Worm (Caenorhabditis elegans): ENCODE results near the gene acbp-7.

acbp-7 gene

DNA sequence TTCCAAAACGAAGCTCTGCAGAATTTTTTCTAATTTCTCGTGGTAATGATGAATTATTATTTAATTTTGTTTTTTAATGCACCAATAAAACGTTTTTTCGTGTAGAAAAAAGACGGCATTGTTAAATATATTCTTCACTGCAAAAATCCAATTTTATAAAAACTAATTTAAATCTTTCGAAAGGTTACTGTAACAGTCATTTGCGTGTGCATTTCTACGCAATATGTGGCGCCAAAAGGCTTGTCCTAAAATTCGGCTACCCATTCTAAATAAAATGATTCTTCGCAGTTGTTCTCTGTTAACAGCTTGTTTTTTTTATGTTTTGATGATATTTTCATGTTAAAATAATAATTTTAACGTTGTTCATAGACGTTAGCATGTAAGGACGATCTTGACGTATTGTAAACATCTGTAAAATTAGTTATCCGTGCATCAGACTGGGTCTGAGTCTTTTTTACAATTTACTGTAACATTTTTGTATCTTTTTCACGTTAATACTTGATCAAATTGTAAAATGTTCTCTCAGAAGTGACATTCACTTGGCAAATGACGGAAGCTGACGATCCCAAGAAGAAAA, 44.9 kb upstream of the acbp-7 start, which contains the start of gene mip-1 (continued):
- TF ChIP-seq F22D6.2 (tag; optimal IDR thresholded peaks at IDR 0.05) (no peak), hsf-1 (GFP tag; IDR thresholded peaks at IDR 0.05) (no peak), aptf-3 (GFP tag; IDR thresholded peaks at IDR 0.05) (no peak), B0336.3 (GFP tag; IDR thresholded peaks at IDR 0.05) (no peak), ceh-100 (GFP tag; IDR thresholded peaks at IDR 0.05) (no peak), C17E4.6 (GFP tag; IDR thresholded peaks at IDR 0.05) (no peak), nhr-179 (tag; optimal IDR thresholded peaks at IDR 0.05) (no peak), bed-2 (GFP tag; IDR thresholded peaks at IDR 0.05) (no peak), athp-1 (tag; optimal IDR thresholded peaks at IDR 0.05) (no peak), B0261.1 (tag; optimal IDR thresholded peaks at IDR 0.05) (no peak), hlh-12 (tag; optimal IDR thresholded peaks at IDR 0.05) (no peak), let-526 (GFP tag; IDR thresholded peaks at IDR 0.05) (no peak), madf-10 (tag; optimal IDR thresholded peaks at IDR 0.05) (no peak), lag-1 (GFP tag; IDR thresholded peaks at IDR 0.05) (no peak), atf-7 (tag; optimal IDR thresholded peaks at IDR 0.05) (no peak), B0019.2 (GFP tag; conservative IDR thresholded peaks at IDR 0.05) (no peak), ztf-28 (GFP tag; IDR thresholded peaks at IDR 0.05) (no peak), F57C9.4 (tag; optimal IDR thresholded peaks at IDR 0.05) (no peak), egl-18 (GFP tag; IDR thresholded peaks at IDR 0.05) (no peak), ztf-6 (GFP tag; IDR thresholded peaks at IDR 0.05) (no peak), sea-2 (GFP tag; IDR thresholded peaks at IDR 0.05) (no peak), lin-54 (GFP tag; optimal IDR thresholded peaks at IDR 0.05) (peak; percentile 84), hmg-20 (GFP tag; IDR thresholded peaks at IDR 0.05) (no peak), pha-4 (tag; optimal IDR thresholded peaks at IDR 0.05) (no peak), T07F8.4 (tag; optimal IDR thresholded peaks at IDR 0.05) (no peak), snpc-3.4 (tag; optimal IDR thresholded peaks at IDR 0.05) (peak; percentile 65), nhr-27 (tag; optimal IDR thresholded peaks at IDR 0.05) (no peak), F52B5.7 (tag; optimal IDR thresholded peaks at IDR 0.05) (no peak), snpc-1.3 (tag; optimal IDR thresholded peaks at IDR 0.05; ENCODE audit: insufficient read depth) (peak; percentile 19), sdz-38 (tag; optimal IDR thresholded peaks at IDR 0.05) (no peak), lin-40 (tag; optimal IDR thresholded peaks at IDR 0.05) (no peak), egrh-3 (GFP tag; IDR thresholded peaks at IDR 0.05) (no peak), ztf-18 (tag; optimal IDR thresholded peaks at IDR 0.05) (peak; percentile 10), ceh-58 (GFP tag; IDR thresholded peaks at IDR 0.05) (no peak), K12H6.12 (tag; optimal IDR thresholded peaks at IDR 0.05) (no peak), Y79H2A.3 (GFP tag; conservative IDR thresholded peaks at IDR 0.05) (no peak), madf-8 (GFP tag; conservative IDR thresholded peaks at IDR 0.05) (peak; percentile 73), repo-1 (tag; optimal IDR thresholded peaks at IDR 0.05) (no peak), snpc-4 (GFP tag; optimal IDR thresholded peaks at IDR 0.05) (no peak), snpc-4 (tag; optimal IDR thresholded peaks at IDR 0.05) (no peak), snpc-1.1 (tag; optimal IDR thresholded peaks at IDR 0.05; ENCODE audit: insufficient read depth) (no peak), mcd-1 (GFP tag; IDR thresholded peaks at IDR 0.05) (no peak), nfya-2 (GFP tag; IDR thresholded peaks at IDR 0.05) (no peak), ZK185.1 (tag; optimal IDR thresholded peaks at IDR 0.05; ENCODE audit: poor library complexity, severe bottlenecking) (no peak), F37B4.10 (GFP tag; IDR thresholded peaks at IDR 0.05) (no peak), mel-28 (tag; optimal IDR thresholded peaks at IDR 0.05; ENCODE audit: borderline replicate concordance) (no peak), chd-7 (tag; optimal IDR thresholded peaks at IDR 0.05) (no peak), Y67H2A.10 (GFP tag; conservative IDR thresholded peaks at IDR 0.05) (no peak), him-1 (tag; optimal IDR thresholded peaks at IDR 0.05) (no peak)
